Worm (Caenorhabditis elegans) whole organism, mixed stage, embryonic: ENCODE results near the gene T13C5.9.

ENCODE experiments used
- M03D4.4 ChIP-seq: sonication (generic microtip); optimal IDR thresholded peaks from 2 replicates; lab custom pipeline; 2017; ENCODE audit warnings: mild to moderate bottlenecking, missing genetic modification characterization, missing compliant biosample characterization
- drap-1 ChIP-seq: fragments of 200-800 bp; sonication (Bioruptor generic); optimal IDR thresholded peaks from 3 replicates; lab custom pipeline; 2018; ENCODE audit warnings: mild to moderate bottlenecking, missing genetic modification characterization, missing compliant biosample characterization
- elt-1 ChIP-seq: sonication (generic microtip); optimal IDR thresholded peaks from 2 replicates; lab custom pipeline; 2017; ENCODE audit warnings: missing genetic modification characterization, mild to moderate bottlenecking, missing compliant biosample characterization, antibody characterized with exemption, moderate library complexity, borderline replicate concordance; ENCODE audit not compliant: insufficient read depth
- flh-1 ChIP-seq: fragments of 200-800 bp; sonication (Bioruptor generic); optimal IDR thresholded peaks from 2 replicates; lab custom pipeline; 2018; ENCODE audit warnings: mild to moderate bottlenecking, missing genetic modification characterization, moderate library complexity, missing compliant biosample characterization
- hlh-1 ChIP-seq: fragments of 150-350 bp; optimal IDR thresholded peaks from 2 replicates; lab custom pipeline; 2014; ENCODE audit warnings: missing biosample characterization, missing genetic modification reagents, missing genetic modification characterization
- mab-5 ChIP-seq: fragments of 150-350 bp; optimal IDR thresholded peaks from 2 replicates; lab custom pipeline; 2014; ENCODE audit warnings: missing biosample characterization, missing genetic modification characterization
- nhr-2 ChIP-seq: fragments of 150-350 bp; optimal IDR thresholded peaks from 2 replicates; lab custom pipeline; 2014; ENCODE audit warnings: missing biosample characterization, missing genetic modification characterization
- sptf-1 ChIP-seq: sonication (generic microtip); optimal IDR thresholded peaks from 2 replicates; lab custom pipeline; 2017; ENCODE audit warnings: mild to moderate bottlenecking, missing genetic modification characterization, moderate library complexity, missing compliant biosample characterization
- unc-120 ChIP-seq: sonication (generic microtip); optimal IDR thresholded peaks from 2 replicates; lab custom pipeline; 2017; ENCODE audit warnings: missing genetic modification characterization, missing compliant biosample characterization; ENCODE audit not compliant: poor library complexity, severe bottlenecking
- unc-62 ChIP-seq: fragments of 150-350 bp; optimal IDR thresholded peaks from 2 replicates; lab custom pipeline; 2014; ENCODE audit warnings: missing biosample characterization, missing genetic modification reagents, missing genetic modification characterization

T13C5.9 gene

ce11 chrX:6238973-6239372, 48.9 kb downstream of the T13C5.9 start, which contains the start of gene rml-3:
Gene rml-3, minus strand, starts transcription at chrX:6239065.
- TF ChIP-seq M03D4.4 (tag; lab: Kevin White, UChicago): no peak
- peak; percentile 77 for TF ChIP-seq elt-1
- no peak for TF ChIP-seq unc-120 (tag; lab: Kevin White, UChicago)
- TF ChIP-seq flh-1 (GFP tag; lab: Kevin White, UChicago): no peak
- TF ChIP-seq, all 35 proteins: peak for 1

- TF ChIP-seq nhr-2 (tag; lab: Kevin White, UChicago) (peak; percentile 20), hlh-1 (tag; lab: Kevin White, UChicago) (peak; percentile 69), unc-62 (no peak)
Observed at ce11 chrX:6239927-6240639, 50.0 kb downstream of the T13C5.9 start.

ce11 chrX:6240640-6241033, 50.6 kb downstream of the T13C5.9 start, which contains the start of gene got-2.2:
Gene got-2.2, plus strand, starts transcription at chrX:6240983.
- TF ChIP-seq drap-1 (GFP tag; lab: Kevin White, UChicago) (no peak), mab-5 (tag; lab: Kevin White, UChicago) (no peak), elt-1 (no peak), sptf-1 (tag; lab: Kevin White, UChicago) (no peak)
